Worm (Caenorhabditis elegans): Measurements from ENCODE around the gene unc-52.

- TF ChIP-seq ztf-29 (GFP tag; IDR thresholded peaks at IDR 0.05) = no peak
- TF ChIP-seq klf-2 (GFP tag; conservative IDR thresholded peaks at IDR 0.05) = no peak
- TF ChIP-seq ztf-23 (GFP tag; IDR thresholded peaks at IDR 0.05) = no peak
Measured at ce11 chrII:14704204-14704603, 19.9 kb upstream of the unc-52 start.

Measured in whole organism, midembryonic.